Worm (Caenorhabditis elegans): Measurements from ENCODE around the gene F09F7.6.

Gene F09F7.6

ce11 chrIII:5568679-5569078 lies 16.7 kb upstream of the F09F7.6 start, which contains the start of gene nspb-12:
Gene nspb-12, minus strand, starts transcription at chrIII:5568779.
- TF ChIP-seq unc-39 (tag; optimal IDR thresholded peaks at IDR 0.05) (no peak), ama-1 (optimal IDR thresholded peaks at IDR 0.05) (no peak), lin-39 (tag; optimal IDR thresholded peaks at IDR 0.05) (no peak), sma-3 (GFP tag; optimal IDR thresholded peaks at IDR 0.05) (no peak), nhr-237 (tag; optimal IDR thresholded peaks at IDR 0.05) (no peak), sma-9 (GFP tag; optimal IDR thresholded peaks at IDR 0.05) (no peak), sma-9 (tag; optimal IDR thresholded peaks at IDR 0.05) (no peak), snpc-4 (tag; optimal IDR thresholded peaks at IDR 0.05) (no peak), ceh-16 (tag; optimal IDR thresholded peaks at IDR 0.05) (no peak), dmd-4 (tag; optimal IDR thresholded peaks at IDR 0.05) (no peak), mbf-1 (tag; optimal IDR thresholded peaks at IDR 0.05) (no peak), aly-2 (tag; optimal IDR thresholded peaks at IDR 0.05) (no peak), lin-11 (tag; optimal IDR thresholded peaks at IDR 0.05) (no peak), ztf-4 (tag; optimal IDR thresholded peaks at IDR 0.05) (no peak), sem-4 (tag; optimal IDR thresholded peaks at IDR 0.05) (no peak), F13H6.1 (tag; optimal IDR thresholded peaks at IDR 0.05) (no peak), nhr-21 (tag; optimal IDR thresholded peaks at IDR 0.05) (no peak), peb-1 (tag; optimal IDR thresholded peaks at IDR 0.05) (no peak), nhr-23 (tag; optimal IDR thresholded peaks at IDR 0.05) (no peak), nhr-12 (tag; optimal IDR thresholded peaks at IDR 0.05) (no peak)

DNA sequence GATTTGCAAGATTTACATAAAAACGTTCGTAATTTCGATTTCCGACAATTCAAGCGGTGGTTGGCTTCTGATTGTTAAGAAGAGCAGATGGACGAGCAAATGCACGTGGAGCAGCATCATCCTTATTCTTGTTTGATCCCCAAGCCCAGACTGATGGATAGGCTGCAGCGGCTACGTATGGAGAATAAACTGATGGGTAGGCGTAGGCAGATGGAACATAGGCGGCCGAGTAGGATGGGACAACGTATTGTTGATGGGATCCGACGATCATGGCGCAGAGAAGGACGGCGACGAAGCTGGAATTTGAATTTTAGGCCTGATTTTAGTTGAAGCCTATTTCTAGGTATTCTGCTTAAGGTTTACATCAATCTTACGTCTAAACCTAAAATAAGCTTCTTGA lies 16.3 kb upstream of the F09F7.6 start:
- TF ChIP-seq nhr-129 (tag; optimal IDR thresholded peaks at IDR 0.05), result no peak
- no peak for TF ChIP-seq blmp-1 (tag; optimal IDR thresholded peaks at IDR 0.05; ENCODE audit: insufficient read depth)
- no peak for TF ChIP-seq egl-27 (tag; optimal IDR thresholded peaks at IDR 0.05)
- no peak for TF ChIP-seq nhr-11 (tag; optimal IDR thresholded peaks at IDR 0.05)
- TF ChIP-seq nhr-6 (tag; optimal IDR thresholded peaks at IDR 0.05), result no peak
- TF ChIP-seq nhr-12 (tag; optimal IDR thresholded peaks at IDR 0.05), result no peak
- no peak for TF ChIP-seq nhr-237 (tag; optimal IDR thresholded peaks at IDR 0.05)
- TF ChIP-seq ztf-1 (GFP tag; conservative IDR thresholded peaks at IDR 0.05), result no peak
- TF ChIP-seq lin-39 (tag; optimal IDR thresholded peaks at IDR 0.05), result no peak
- no peak for TF ChIP-seq nhr-25 (tag; optimal IDR thresholded peaks at IDR 0.05)
- TF ChIP-seq sma-9 (GFP tag; optimal IDR thresholded peaks at IDR 0.05), result no peak
- no peak for TF ChIP-seq sma-9 (tag; optimal IDR thresholded peaks at IDR 0.05)
- TF ChIP-seq aly-2 (tag; optimal IDR thresholded peaks at IDR 0.05), result no peak

- TF ChIP-seq lin-13 (GFP tag; optimal IDR thresholded peaks at IDR 0.05) (no peak), C34F6.9 (tag; optimal IDR thresholded peaks at IDR 0.05) (no peak), elt-1 (tag; optimal IDR thresholded peaks at IDR 0.05) (no peak), alr-1 (tag; optimal IDR thresholded peaks at IDR 0.05) (no peak), peb-1 (tag; optimal IDR thresholded peaks at IDR 0.05) (no peak), ztf-1 (GFP tag; conservative IDR thresholded peaks at IDR 0.05) (no peak), elt-3 (tag; optimal IDR thresholded peaks at IDR 0.05) (no peak), ceh-16 (tag; optimal IDR thresholded peaks at IDR 0.05) (no peak), F13H6.1 (tag; optimal IDR thresholded peaks at IDR 0.05) (no peak), R02D3.7 (tag; optimal IDR thresholded peaks at IDR 0.05) (no peak)
These were observed 14.6 kb upstream of the F09F7.6 start for ce11 chrIII:5566496-5566895.

- no peak for TF ChIP-seq blmp-1 (tag; optimal IDR thresholded peaks at IDR 0.05; ENCODE audit: insufficient read depth)
- no peak for TF ChIP-seq nhr-6 (tag; optimal IDR thresholded peaks at IDR 0.05)
- no peak for TF ChIP-seq lin-39 (tag; optimal IDR thresholded peaks at IDR 0.05)
- no peak for TF ChIP-seq sma-9 (GFP tag; optimal IDR thresholded peaks at IDR 0.05)
- no peak for TF ChIP-seq sma-9 (tag; optimal IDR thresholded peaks at IDR 0.05)
- no peak for TF ChIP-seq lin-13 (GFP tag; optimal IDR thresholded peaks at IDR 0.05)
- TF ChIP-seq unc-55 (GFP tag; optimal IDR thresholded peaks at IDR 0.05), result no peak
- TF ChIP-seq mab-5 (tag; optimal IDR thresholded peaks at IDR 0.05), result no peak
- TF ChIP-seq nhr-129 (tag; optimal IDR thresholded peaks at IDR 0.05), result peak; percentile 29
These were observed 13.8 kb upstream of the F09F7.6 start for ce11 chrIII:5565699-5566098.

DNA sequence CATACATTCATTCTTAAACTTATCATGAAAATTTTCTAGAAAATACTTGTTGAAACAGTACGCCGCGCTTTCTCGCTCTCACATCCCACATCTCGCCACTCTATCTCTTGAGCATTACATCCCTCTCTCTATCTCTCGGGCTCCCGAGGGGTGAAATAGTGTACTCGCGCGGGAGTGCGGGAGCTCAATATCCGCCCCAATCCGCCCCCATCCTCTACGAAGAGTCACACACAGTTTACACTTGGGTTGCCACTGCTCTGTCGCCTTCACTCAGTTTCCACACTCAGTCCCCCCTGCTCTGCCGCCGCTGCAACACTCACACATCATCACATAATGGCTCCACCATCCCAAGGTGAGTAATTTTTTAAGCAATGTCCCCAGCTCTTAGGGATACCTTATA lies 12.9 kb upstream of the F09F7.6 start, which contains the start of gene mlc-3:
mlc-3 (plus strand) TSS at position 227 of the 400 bp plus-strand sequence.
- TF ChIP-seq unc-55 (GFP tag; optimal IDR thresholded peaks at IDR 0.05) (no peak), ZK546.5 (tag; optimal IDR thresholded peaks at IDR 0.05) (no peak), aly-2 (tag; optimal IDR thresholded peaks at IDR 0.05) (no peak), lin-13 (GFP tag; optimal IDR thresholded peaks at IDR 0.05) (no peak), mdl-1 (tag; optimal IDR thresholded peaks at IDR 0.05) (no peak), nhr-25 (tag; optimal IDR thresholded peaks at IDR 0.05) (no peak), nhr-129 (tag; optimal IDR thresholded peaks at IDR 0.05) (peak; percentile 25), sma-9 (GFP tag; optimal IDR thresholded peaks at IDR 0.05) (peak; percentile 20), sma-9 (tag; optimal IDR thresholded peaks at IDR 0.05) (no peak), ama-1 (optimal IDR thresholded peaks at IDR 0.05) (peak; percentile 47), mbf-1 (tag; optimal IDR thresholded peaks at IDR 0.05) (no peak), mab-5 (tag; optimal IDR thresholded peaks at IDR 0.05) (no peak), ztf-4 (tag; optimal IDR thresholded peaks at IDR 0.05) (no peak), F13H6.1 (tag; optimal IDR thresholded peaks at IDR 0.05) (peak; percentile 49), ztf-11 (tag; optimal IDR thresholded peaks at IDR 0.05) (no peak), snpc-4 (tag; optimal IDR thresholded peaks at IDR 0.05) (no peak), alr-1 (tag; optimal IDR thresholded peaks at IDR 0.05) (no peak), egl-27 (tag; optimal IDR thresholded peaks at IDR 0.05) (no peak), nhr-11 (tag; optimal IDR thresholded peaks at IDR 0.05) (no peak)
